Fruit fly (Drosophila melanogaster): ENCODE data around the gene CG15525.

The CG15525 gene

DNA sequence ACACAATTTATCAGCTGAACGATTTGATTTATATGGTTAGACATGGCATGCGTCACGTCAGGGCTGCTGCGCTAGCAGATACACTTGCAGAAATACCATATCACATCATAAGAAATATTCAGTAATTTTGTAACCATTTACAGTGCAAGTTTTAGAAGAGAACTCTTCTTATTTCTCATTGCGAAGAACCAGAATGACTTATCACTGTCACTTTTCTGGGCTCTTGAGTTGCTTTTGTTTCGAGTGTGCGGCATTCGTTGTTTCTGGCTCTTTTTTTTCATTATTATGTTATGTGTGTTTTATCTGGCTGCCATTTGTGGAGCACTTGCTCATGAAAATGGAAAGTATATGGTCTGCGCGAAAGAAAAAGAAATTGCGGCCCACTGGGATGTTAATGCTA is 15.4 kb downstream of the CG15525 start (continued):
- TF ChIP-seq sr (GFP tag; IDR thresholded peaks at IDR 0.05), result no peak
- no peak for TF ChIP-seq mam (GFP tag; optimal IDR thresholded peaks at IDR 0.05)
- peak; percentile 8 for TF ChIP-seq CG30403 (GFP tag; optimal IDR thresholded peaks at IDR 0.05)
- TF ChIP-seq zen (tag; optimal IDR thresholded peaks at IDR 0.05), result no peak
- no peak for TF ChIP-seq CG10462 (GFP tag; optimal IDR thresholded peaks at IDR 0.05)
- peak; percentile 64 for TF ChIP-seq Med (GFP tag)
- TF ChIP-seq p53 (GFP tag; optimal IDR thresholded peaks at IDR 0.05), result no peak
- TF ChIP-seq sim (GFP tag; IDR thresholded peaks at IDR 0.05), result no peak
- TF ChIP-seq onecut (GFP tag; IDR thresholded peaks at IDR 0.05), result no peak
- TF ChIP-seq trh (GFP tag; optimal IDR thresholded peaks at IDR 0.05), result no peak
- TF ChIP-seq CG10147 (GFP tag; optimal IDR thresholded peaks at IDR 0.05), result no peak
- no peak for TF ChIP-seq cg (GFP tag; optimal IDR thresholded peaks at IDR 0.05)
- no peak for TF ChIP-seq Dad (GFP tag; optimal IDR thresholded peaks at IDR 0.05)
- peak; percentile 60 for TF ChIP-seq dysf (GFP tag; IDR thresholded peaks at IDR 0.05)
- 0 out of 2 replicates have a peak, but pooled peaks have one; percentile 24 for TF ChIP-seq seq (GFP tag; IDR thresholded peaks at IDR 0.05)
- 0 out of 2 replicates have a peak, but pooled peaks have one; percentile 8 for TF ChIP-seq H2.0 (GFP tag; IDR thresholded peaks at IDR 0.05)
- TF ChIP-seq CG13296 (GFP tag; optimal IDR thresholded peaks at IDR 0.05), result no peak
- peak; percentile 51; the same call in 1 of the 3 replicates for TF ChIP-seq ci (GFP tag; IDR thresholded peaks at IDR 0.05)
- TF ChIP-seq CG1832 (GFP tag; optimal IDR thresholded peaks at IDR 0.05), result no peak
- no peak for TF ChIP-seq pfk (GFP tag; optimal IDR thresholded peaks at IDR 0.05)
- no peak for TF ChIP-seq CG3847 (GFP tag; IDR thresholded peaks at IDR 0.05)
- TF ChIP-seq NFAT (GFP tag; IDR thresholded peaks at IDR 0.05), result no peak
- TF ChIP-seq Xbp1 (GFP tag; optimal IDR thresholded peaks at IDR 0.05), result peak; percentile 16
- TF ChIP-seq gcm2 (GFP tag; optimal IDR thresholded peaks at IDR 0.05), result no peak
- TF ChIP-seq CoRest (tag; optimal IDR thresholded peaks at IDR 0.05), result no peak
- no peak for TF ChIP-seq pan (optimal IDR thresholded peaks at IDR 0.05)
- peak in 1 of 2 experiments; percentile 20 for TF ChIP-seq pan (GFP tag; optimal IDR thresholded peaks at IDR 0.05 in 1 of 2, IDR thresholded peaks at IDR 0.05 in 1 of 2)
- 0 out of 3 replicates have a peak, but pooled peaks have one; percentile 30 for TF ChIP-seq CG11456 (GFP tag; IDR thresholded peaks at IDR 0.05)
- no peak for TF ChIP-seq CG10209 (GFP tag; optimal IDR thresholded peaks at IDR 0.05)
- TF ChIP-seq Blimp-1 (GFP tag; optimal IDR thresholded peaks at IDR 0.05), result peak; percentile 41
- TF ChIP-seq CG4404 (GFP tag; IDR thresholded peaks at IDR 0.05), result no peak
- no peak for TF ChIP-seq CG3995 (GFP tag; optimal IDR thresholded peaks at IDR 0.05)
- peak; percentile 39 for TF ChIP-seq CG14667 (GFP tag; IDR thresholded peaks at IDR 0.05)
- TF ChIP-seq HLH3B (GFP tag; IDR thresholded peaks at IDR 0.05), result peak; percentile 32; the same call in 1 of the 2 replicates
- TF ChIP-seq ken (GFP tag; IDR thresholded peaks at IDR 0.05), result 0 out of 3 replicates have a peak, but pooled peaks have one; percentile 33
- peak; percentile 17 for TF ChIP-seq CG13424 (tag; optimal IDR thresholded peaks at IDR 0.05)
- TF ChIP-seq CG1529 (GFP tag; optimal IDR thresholded peaks at IDR 0.05), result no peak
- TF ChIP-seq cad (GFP tag; optimal IDR thresholded peaks at IDR 0.05), result no peak
- peak in 1 of 2 experiments; percentile 34 for TF ChIP-seq bsh (GFP tag; optimal IDR thresholded peaks at IDR 0.05)
- TF ChIP-seq Hr78 (GFP tag; optimal IDR thresholded peaks at IDR 0.05), result no peak
- TF ChIP-seq CG16815 (GFP tag; optimal IDR thresholded peaks at IDR 0.05), result no peak
- peak; percentile 5 for TF ChIP-seq Oli (tag; optimal IDR thresholded peaks at IDR 0.05)
- TF ChIP-seq CG32532 (GFP tag; IDR thresholded peaks at IDR 0.05), result 0 out of 2 replicates have a peak, but pooled peaks have one; percentile 15
- peak; percentile 0 for TF ChIP-seq CG1603 (tag; optimal IDR thresholded peaks at IDR 0.05)
- no peak for TF ChIP-seq CG4730 (GFP tag; IDR thresholded peaks at IDR 0.05)
- TF ChIP-seq vvl (GFP tag; IDR thresholded peaks at IDR 0.05), result peak; percentile 23; the same call in 1 of the 2 replicates
- TF ChIP-seq Sox102F (GFP tag; optimal IDR thresholded peaks at IDR 0.05), result peak; percentile 41
- no peak for TF ChIP-seq CG14014 (GFP tag; IDR thresholded peaks at IDR 0.05)
- TF ChIP-seq Awh (GFP tag; IDR thresholded peaks at IDR 0.05), result no peak
- TF ChIP-seq knrl (GFP tag; IDR thresholded peaks at IDR 0.05; ENCODE audit: partially characterized antibody), result no peak
- no peak for TF ChIP-seq Lhr (GFP tag; optimal IDR thresholded peaks at IDR 0.05)
